Fruit fly (Drosophila melanogaster) whole organism, embryonic: Measurements from ENCODE around the gene CG15803.

Source experiments
- Antp ChIP-seq: fragments of 200-800 bp; sonication (Bioruptor generic); optimal IDR thresholded peaks from 3 replicates; lab custom pipeline; 2016; ENCODE audit warnings: missing biosample characterization, missing genetic modification characterization
- Atf-2 ChIP-seq: fragments of 200-800 bp; sonication (Bioruptor generic); optimal IDR thresholded peaks from 2 replicates; lab custom pipeline; 2016; ENCODE audit warnings: missing biosample characterization, missing genetic modification characterization
- Atf3 ChIP-seq: fragments of 200-800 bp; sonication (Bioruptor generic); optimal IDR thresholded peaks from 3 replicates; lab custom pipeline; 2016; ENCODE audit warnings: missing biosample characterization, missing genetic modification characterization
- CG11560 ChIP-seq: fragments of 200-800 bp; sonication (Bioruptor generic); IDR thresholded peaks from 3 replicates; pipeline ENCODE4 v1.3.6; 2022; ENCODE audit warnings: missing biosample characterization, missing genetic modification characterization
- CG1602 ChIP-seq: fragments of 200-800 bp; sonication (Bioruptor generic); optimal IDR thresholded peaks from 3 replicates; lab custom pipeline; 2016; ENCODE audit warnings: missing biosample characterization, missing genetic modification characterization
- CG17802 ChIP-seq: fragments of 200-800 bp; sonication (Bioruptor generic); optimal IDR thresholded peaks from 2 replicates; lab custom pipeline; 2018; ENCODE audit warnings: missing biosample characterization, mild to moderate bottlenecking, missing genetic modification characterization, moderate library complexity
- CG1792 ChIP-seq: fragments of 200-800 bp; sonication (Bioruptor generic); optimal IDR thresholded peaks from 2 replicates; lab custom pipeline; 2016; ENCODE audit warnings: missing biosample characterization, missing genetic modification characterization
- CG18011 ChIP-seq: fragments of 200-800 bp; sonication (Bioruptor generic); optimal IDR thresholded peaks from 2 replicates; lab custom pipeline; 2017; ENCODE audit warnings: missing biosample characterization, missing genetic modification characterization, mild to moderate bottlenecking, moderate library complexity, missing genotype
- CG2116 ChIP-seq: fragments of 200-800 bp; sonication (Bioruptor generic); optimal IDR thresholded peaks from 3 replicates; lab custom pipeline; 2018; ENCODE audit warnings: missing biosample characterization, mild to moderate bottlenecking, missing genetic modification characterization
- CG2202 ChIP-seq: fragments of 200-800 bp; sonication (Bioruptor generic); optimal IDR thresholded peaks from 2 replicates; lab custom pipeline; 2018; ENCODE audit warnings: missing biosample characterization, mild to moderate bottlenecking, missing genetic modification characterization
- CG2889 ChIP-seq: fragments of 200-800 bp; sonication (Bioruptor generic); IDR thresholded peaks from 3 replicates; pipeline ENCODE4 v1.3.6; 2022; ENCODE audit warnings: missing biosample characterization, missing genetic modification characterization
- CG30431 ChIP-seq: fragments of 200-800 bp; sonication (Bioruptor generic); optimal IDR thresholded peaks from 2 replicates; lab custom pipeline; 2017; ENCODE audit warnings: missing biosample characterization, missing genetic modification characterization
- CG31388 ChIP-seq: fragments of 200-800 bp; sonication (Bioruptor generic); optimal IDR thresholded peaks from 2 replicates; lab custom pipeline; 2016; ENCODE audit warnings: missing biosample characterization, missing genetic modification characterization
- CG6175 ChIP-seq: fragments of 200-800 bp; sonication (Bioruptor generic); IDR thresholded peaks from 3 replicates; pipeline ENCODE4 v1.3.6; 2022; ENCODE audit warnings: missing biosample characterization, missing genetic modification characterization
- CG6683 ChIP-seq: fragments of 200-800 bp; sonication (Bioruptor generic); optimal IDR thresholded peaks from 2 replicates; lab custom pipeline; 2017; ENCODE audit warnings: missing biosample characterization, mild to moderate bottlenecking, missing genetic modification characterization, missing genetic modification reagents
- CG8359 ChIP-seq: fragments of 200-800 bp; sonication (Bioruptor generic); optimal IDR thresholded peaks from 2 replicates; lab custom pipeline; 2017; ENCODE audit warnings: missing biosample characterization, mild to moderate bottlenecking, missing genetic modification characterization, borderline replicate concordance
- CG9609 ChIP-seq: fragments of 200-800 bp; sonication (Bioruptor generic); optimal IDR thresholded peaks from 3 replicates; lab custom pipeline; 2016; ENCODE audit warnings: missing biosample characterization, missing genetic modification characterization
- Dip3 ChIP-seq: fragments of 200-800 bp; sonication (Bioruptor generic); optimal IDR thresholded peaks from 3 replicates; lab custom pipeline; 2016; ENCODE audit warnings: missing biosample characterization, missing genetic modification characterization
- Elba2 ChIP-seq: fragments of 200-800 bp; sonication (Bioruptor generic); optimal IDR thresholded peaks from 3 replicates; lab custom pipeline; 2016; ENCODE audit warnings: missing biosample characterization, missing genetic modification characterization
- Ets65A ChIP-seq: fragments of 200-800 bp; sonication (Bioruptor generic); peaks from one replicate; lab custom pipeline; 2016; ENCODE audit warnings: missing biosample characterization, missing genetic modification characterization
- Gug ChIP-seq: fragments of 200-800 bp; sonication (Bioruptor generic); IDR thresholded peaks from 4 replicates; pipeline ENCODE4 v1.3.6; 2022; ENCODE audit warnings: missing biosample characterization, missing genetic modification characterization
- Nf-YA ChIP-seq: fragments of 200-800 bp; sonication (Bioruptor generic); IDR thresholded peaks from 2 replicates; pipeline ENCODE4 v1.3.6; 2022; ENCODE audit warnings: missing biosample characterization, missing genetic modification characterization
- Optix ChIP-seq: fragments of 200-800 bp; sonication (Bioruptor generic); IDR thresholded peaks from 3 replicates; pipeline ENCODE4 v1.3.6; 2022; ENCODE audit warnings: missing biosample characterization, missing genetic modification characterization
- Poxn ChIP-seq: fragments of 200-800 bp; sonication (Bioruptor generic); IDR thresholded peaks from 2 replicates; pipeline ENCODE4 v1.3.6; 2022; ENCODE audit warnings: missing biosample characterization, missing genetic modification characterization
- Ssrp ChIP-seq: fragments of 200-800 bp; sonication (Bioruptor generic); optimal IDR thresholded peaks from 2 replicates; lab custom pipeline; 2018; ENCODE audit warnings: missing biosample characterization, mild to moderate bottlenecking, missing genetic modification characterization, moderate library complexity
- Tbp ChIP-seq: fragments of >200 bp; optimal IDR thresholded peaks from 2 replicates; lab custom pipeline; 2018; ENCODE audit warnings: missing biosample characterization, missing genetic modification characterization
- al ChIP-seq: fragments of 200-800 bp; sonication (Bioruptor generic); IDR thresholded peaks from 2 replicates; pipeline ENCODE4 v1.3.6; 2022; ENCODE audit warnings: missing biosample characterization, missing genetic modification characterization
- bigmax ChIP-seq: fragments of 200-800 bp; sonication (Bioruptor generic); optimal IDR thresholded peaks from 2 replicates; lab custom pipeline; 2018; ENCODE audit warnings: missing biosample characterization, mild to moderate bottlenecking, missing genetic modification characterization
- bsh ChIP-seq, 2 experiments: fragments of 200-800 bp; sonication (Bioruptor generic); optimal IDR thresholded peaks; 2 replicates each; lab custom pipeline; 2017 to 2018; ENCODE audit warnings: mild to moderate bottlenecking in 2 of 2, missing biosample characterization in 2 of 2, missing genetic modification characterization in 2 of 2, moderate library complexity in 1 of 2
- corto ChIP-seq: fragments of 200-800 bp; sonication (Bioruptor generic); optimal IDR thresholded peaks from 2 replicates; lab custom pipeline; 2016; ENCODE audit warnings: missing biosample characterization, mild to moderate bottlenecking, missing genetic modification characterization, moderate library complexity
- croc ChIP-seq: fragments of 200-800 bp; sonication (Bioruptor generic); conservative IDR thresholded peaks from 3 replicates; pipeline ENCODE4 v1.3.6; 2022; ENCODE audit warnings: missing biosample characterization, missing genetic modification characterization
- dan ChIP-seq: fragments of 200-800 bp; sonication (Bioruptor generic); IDR thresholded peaks from 2 replicates; pipeline ENCODE4 v1.3.6; 2022; ENCODE audit warnings: missing biosample characterization, missing genetic modification characterization
- danr ChIP-seq: fragments of 200-800 bp; sonication (Bioruptor generic); IDR thresholded peaks from 2 replicates; pipeline ENCODE4 v1.3.6; 2022; ENCODE audit warnings: missing biosample characterization, missing genetic modification characterization
- emc ChIP-seq: fragments of 200-800 bp; sonication (Bioruptor generic); optimal IDR thresholded peaks from 2 replicates; lab custom pipeline; 2016; ENCODE audit warnings: missing biosample characterization, missing genetic modification characterization
- hb ChIP-seq: fragments of 200-800 bp; sonication (Bioruptor generic); IDR thresholded peaks from 3 replicates; pipeline ENCODE4 v1.3.6; 2022; ENCODE audit warnings: missing biosample characterization, missing genetic modification characterization; ENCODE audit not compliant: partially characterized antibody
- jing ChIP-seq: fragments of 200-800 bp; sonication (Bioruptor generic); optimal IDR thresholded peaks from 2 replicates; lab custom pipeline; 2018; ENCODE audit warnings: missing biosample characterization, mild to moderate bottlenecking, missing genetic modification characterization
- kni ChIP-seq: fragments of 200-800 bp; sonication (Bioruptor generic); optimal IDR thresholded peaks from 3 replicates; lab custom pipeline; 2017; ENCODE audit warnings: mild to moderate bottlenecking, missing biosample characterization, missing genetic modification reagents, missing genetic modification characterization
- knrl ChIP-seq: fragments of 200-800 bp; sonication (Bioruptor generic); IDR thresholded peaks from 3 replicates; pipeline ENCODE4 v1.3.6; 2022; ENCODE audit warnings: missing biosample characterization, missing genetic modification characterization; ENCODE audit not compliant: partially characterized antibody
- mam ChIP-seq: fragments of 200-800 bp; sonication (Bioruptor generic); optimal IDR thresholded peaks from 3 replicates; lab custom pipeline; 2016; ENCODE audit warnings: missing biosample characterization, missing genetic modification characterization
- nom ChIP-seq: fragments of 200-800 bp; sonication (Bioruptor generic); optimal IDR thresholded peaks from 2 replicates; lab custom pipeline; 2017; ENCODE audit warnings: missing biosample characterization, missing genetic modification characterization, mild to moderate bottlenecking, moderate library complexity, missing genetic modification reagents
- peb ChIP-seq: fragments of 200-800 bp; sonication (Bioruptor generic); IDR thresholded peaks from 2 replicates; pipeline ENCODE4 v1.3.6; 2022; ENCODE audit warnings: missing biosample characterization, missing genetic modification characterization
- repo ChIP-seq: fragments of 200-800 bp; sonication (Bioruptor generic); optimal IDR thresholded peaks from 2 replicates; lab custom pipeline; 2016; ENCODE audit warnings: missing biosample characterization, missing genetic modification characterization
- schlank ChIP-seq: fragments of 200-800 bp; sonication (Bioruptor generic); optimal IDR thresholded peaks from 2 replicates; lab custom pipeline; 2018; ENCODE audit warnings: missing biosample characterization, mild to moderate bottlenecking, missing genetic modification characterization
- seq ChIP-seq: fragments of 200-800 bp; sonication (Bioruptor generic); IDR thresholded peaks from 2 replicates; pipeline ENCODE4 v1.3.6; 2022; ENCODE audit warnings: missing biosample characterization, missing genetic modification characterization
- slbo ChIP-seq: fragments of 200-800 bp; sonication (Bioruptor generic); IDR thresholded peaks from 2 replicates; pipeline ENCODE4 v1.3.6; 2022; ENCODE audit warnings: missing biosample characterization, missing genetic modification characterization
- ssp ChIP-seq: fragments of 200-800 bp; sonication (Bioruptor generic); IDR thresholded peaks from 2 replicates; pipeline ENCODE4 v1.3.6; 2022; ENCODE audit warnings: missing biosample characterization, missing genetic modification characterization
- tgo ChIP-seq: fragments of 200-800 bp; sonication (Bioruptor generic); IDR thresholded peaks from 3 replicates; pipeline ENCODE4 v1.3.6; 2022; ENCODE audit warnings: missing biosample characterization, missing genetic modification characterization
- tna ChIP-seq: fragments of 200-800 bp; sonication (Bioruptor generic); IDR thresholded peaks from 2 replicates; pipeline ENCODE4 v1.3.6; 2022; ENCODE audit warnings: missing biosample characterization, missing genetic modification characterization; ENCODE audit not compliant: partially characterized antibody
- tup ChIP-seq: fragments of 200-800 bp; sonication (Bioruptor generic); optimal IDR thresholded peaks from 2 replicates; lab custom pipeline; 2016; ENCODE audit warnings: missing biosample characterization, mild to moderate bottlenecking, missing genetic modification characterization, moderate library complexity
- wor ChIP-seq: fragments of 200-800 bp; sonication (Bioruptor generic); IDR thresholded peaks from 2 replicates; pipeline ENCODE4 v1.3.6; 2022; ENCODE audit warnings: missing biosample characterization, missing genetic modification characterization

The CG15803 gene

dm6 chr3R:18365978-18366643, 5.6 kb upstream of the CG15803 start, which contains the start of the genes WRNexo and Nup43:
WRNexo (minus strand) TSS chr3R:18366162.
Nup43 (plus strand) TSS chr3R:18366638.
- TF ChIP-seq CG6683 (GFP tag; lab: Kevin White, UChicago) (no peak), CG1602 (peak; percentile 36), CG6175 (no peak), Ets65A (peak; percentile 89), tna (GFP tag; lab: Robert Waterston, UW) (no peak), peb (no peak), schlank (tag; lab: Kevin White, UChicago) (no peak), Nf-YA (no peak), CG2889 (GFP tag; lab: Robert Waterston, UW) (no peak), CG17802 (no peak), CG11560 (tag; lab: Robert Waterston, UW) (no peak), Atf3 (GFP tag; lab: Kevin White, UChicago) (peak; percentile 29), Gug (GFP tag; lab: Robert Waterston, UW) (peak; percentile 32; the same call in 2 of the 4 replicates), CG2116 (GFP tag; lab: Kevin White, UChicago) (peak; percentile 36), wor (GFP tag; lab: Robert Waterston, UW) (no peak), CG9609 (GFP tag; lab: Kevin White, UChicago) (peak; percentile 29), danr (GFP tag; lab: Robert Waterston, UW) (no peak), bigmax (no peak), al (no peak; the same call in 1 of the 2 replicates), repo (no peak), Tbp (no peak), CG30431 (GFP tag; lab: Kevin White, UChicago) (no peak), Dip3 (GFP tag; lab: Kevin White, UChicago) (peak; percentile 7), jing (GFP tag; lab: Kevin White, UChicago) (no peak), ssp (GFP tag; lab: Robert Waterston, UW) (peak; percentile 33; the same call in 1 of the 2 replicates), kni (GFP tag; lab: Kevin White, UChicago) (no peak), seq (GFP tag; lab: Robert Waterston, UW) (no peak), Optix (GFP tag; lab: Robert Waterston, UW) (no peak), bsh (GFP tag; optimal IDR thresholded peaks at IDR 0.05; lab: Kevin White, UChicago) (no peak), Atf-2 (GFP tag; lab: Kevin White, UChicago) (no peak), corto (GFP tag; lab: Kevin White, UChicago) (no peak), mam (GFP tag; lab: Kevin White, UChicago) (peak; percentile 61), CG18011 (GFP tag; lab: Kevin White, UChicago) (peak; percentile 15), hb (GFP tag; lab: Robert Waterston, UW) (no peak), tgo (GFP tag; lab: Robert Waterston, UW) (no peak), Antp (peak; percentile 41), CG1792 (GFP tag; lab: Kevin White, UChicago) (peak; percentile 9), emc (GFP tag; lab: Kevin White, UChicago) (no peak), tup (GFP tag; lab: Kevin White, UChicago) (no peak), Poxn (no peak), Ssrp (tag; lab: Kevin White, UChicago) (no peak), CG31388 (GFP tag; lab: Kevin White, UChicago) (no peak), CG2202 (no peak), nom (GFP tag; lab: Kevin White, UChicago) (no peak), CG8359 (no peak), knrl (GFP tag; lab: Robert Waterston, UW) (no peak), croc (GFP tag; lab: Robert Waterston, UW) (no peak), slbo (GFP tag; lab: Robert Waterston, UW) (peak; percentile 70), Elba2 (peak; percentile 16), dan (GFP tag; lab: Robert Waterston, UW) (no peak)
